Fruit fly (Drosophila melanogaster) S2 (cell line): ENCODE data around the gene CG15482.

Source experiments
- CG8478 ChIP-seq: fragments of >200 bp; optimal IDR thresholded peaks from 2 replicates; lab custom pipeline; 2018
- CTCF ChIP-seq, 2 experiments: fragments of >200 bp; optimal IDR thresholded peaks; 2 replicates each; lab custom pipeline; 2018

dm6 chr2L:13251167-13251566 is 39.6 kb upstream of the CG15482 start:
- TF ChIP-seq CG8478 (no peak), CTCF (optimal IDR thresholded peaks at IDR 0.05; lab: Kevin White, UChicago) (no peak)
